Fruit fly (Drosophila melanogaster): Measurements from ENCODE around the gene CG4849.
A peak's percentile ranks its signal among the peaks of the same experiment; 100 is the strongest.

The CG4849 gene

dm6 chr3R:27925000-27925970 lies 37.9 kb upstream of the CG4849 start, which contains the start of gene mino (continued):
- TF ChIP-seq CTCF (GFP tag; optimal IDR thresholded peaks at IDR 0.05) (no peak), vfl (GFP tag; optimal IDR thresholded peaks at IDR 0.05) (no peak), Drgx (GFP tag; IDR thresholded peaks at IDR 0.05) (no peak), gsb (GFP tag; IDR thresholded peaks at IDR 0.05) (no peak), CG15073 (GFP tag; optimal IDR thresholded peaks at IDR 0.05) (no peak), Xbp1 (GFP tag; optimal IDR thresholded peaks at IDR 0.05) (no peak), CG2116 (GFP tag; optimal IDR thresholded peaks at IDR 0.05) (no peak), CG10267 (tag; optimal IDR thresholded peaks at IDR 0.05) (no peak), sug (tag; optimal IDR thresholded peaks at IDR 0.05) (peak; percentile 70), CG17829 (tag; optimal IDR thresholded peaks at IDR 0.05) (no peak), CG3995 (GFP tag; optimal IDR thresholded peaks at IDR 0.05) (no peak), CG9817 (tag; optimal IDR thresholded peaks at IDR 0.05) (no peak), Meics (GFP tag; optimal IDR thresholded peaks at IDR 0.05) (peak; percentile 24), chinmo (GFP tag; IDR thresholded peaks at IDR 0.05; ENCODE audit: partially characterized antibody) (peak; percentile 73; the same call in 3 of the 4 replicates), CG8359 (GFP tag; optimal IDR thresholded peaks at IDR 0.05; ENCODE audit: borderline replicate concordance) (no peak), Kr (GFP tag; optimal IDR thresholded peaks at IDR 0.05) (no peak), CG10565 (GFP tag; optimal IDR thresholded peaks at IDR 0.05) (no peak), ab (GFP tag; optimal IDR thresholded peaks at IDR 0.05) (no peak), CG6254 (GFP tag; optimal IDR thresholded peaks at IDR 0.05) (no peak), Doc2 (GFP tag; IDR thresholded peaks at IDR 0.05) (no peak), ash1 (GFP tag; optimal IDR thresholded peaks at IDR 0.05) (no peak), ken (GFP tag; IDR thresholded peaks at IDR 0.05) (0 out of 3 replicates have a peak, but pooled peaks have one; percentile 21), CG4730 (GFP tag; IDR thresholded peaks at IDR 0.05) (no peak), CG4617 (GFP tag; optimal IDR thresholded peaks at IDR 0.05; ENCODE audit: borderline replicate concordance) (no peak), CG32532 (GFP tag; IDR thresholded peaks at IDR 0.05) (no peak), abd-A (tag; optimal IDR thresholded peaks at IDR 0.05) (no peak), sr (GFP tag; IDR thresholded peaks at IDR 0.05) (no peak), Chrac-16 (GFP tag; optimal IDR thresholded peaks at IDR 0.05) (no peak), bbx (GFP tag; IDR thresholded peaks at IDR 0.05; ENCODE audit: partially characterized antibody) (no peak), Six4 (GFP tag; optimal IDR thresholded peaks at IDR 0.05) (no peak), zf30C (GFP tag; optimal IDR thresholded peaks at IDR 0.05) (no peak), lov (optimal IDR thresholded peaks at IDR 0.05) (no peak), lov (GFP tag; IDR thresholded peaks at IDR 0.05) (no peak), dysf (GFP tag; IDR thresholded peaks at IDR 0.05) (no peak; the same call in 2 of the 3 replicates), wor (GFP tag; IDR thresholded peaks at IDR 0.05) (no peak), Hr78 (GFP tag; optimal IDR thresholded peaks at IDR 0.05) (no peak), ci (GFP tag; IDR thresholded peaks at IDR 0.05) (0 out of 3 replicates have a peak, but pooled peaks have one; percentile 15), CG17912 (GFP tag; optimal IDR thresholded peaks at IDR 0.05) (no peak), nom (GFP tag; optimal IDR thresholded peaks at IDR 0.05) (peak; percentile 94), jigr1 (GFP tag; IDR thresholded peaks at IDR 0.05) (no peak), CG18764 (GFP tag; optimal IDR thresholded peaks at IDR 0.05) (no peak), BEAF-32 (GFP tag; optimal IDR thresholded peaks at IDR 0.05) (no peak), CG10979 (tag; optimal IDR thresholded peaks at IDR 0.05) (no peak), usp (GFP tag; optimal IDR thresholded peaks at IDR 0.05) (no peak), CG7271 (tag; optimal IDR thresholded peaks at IDR 0.05) (no peak), CG10654 (GFP tag; optimal IDR thresholded peaks at IDR 0.05) (no peak), knrl (GFP tag; IDR thresholded peaks at IDR 0.05; ENCODE audit: partially characterized antibody) (0 out of 3 replicates have a peak, but pooled peaks have one; percentile 11), pb (GFP tag; optimal IDR thresholded peaks at IDR 0.05) (no peak), CG17328 (GFP tag; IDR thresholded peaks at IDR 0.05) (no peak)
